Fruit fly (Drosophila melanogaster): ENCODE measurements around the gene CG32237.

Gene CG32237

dm6 chr3L:4836353-4836752 lies 15.9 kb downstream of the CG32237 start (continued):
- no peak for TF ChIP-seq Sox102F (GFP tag; optimal IDR thresholded peaks at IDR 0.05)
- TF ChIP-seq CG15336 (GFP tag; IDR thresholded peaks at IDR 0.05) = peak; percentile 58
- TF ChIP-seq CG16779 (tag; optimal IDR thresholded peaks at IDR 0.05) = peak; percentile 67
- TF ChIP-seq Lpt (GFP tag; optimal IDR thresholded peaks at IDR 0.05) = peak; percentile 35
- TF ChIP-seq Blimp-1 (GFP tag; optimal IDR thresholded peaks at IDR 0.05) = no peak
- TF ChIP-seq CG1621 (tag; optimal IDR thresholded peaks at IDR 0.05) = peak; percentile 86
- TF ChIP-seq CG11762 (GFP tag; optimal IDR thresholded peaks at IDR 0.05; ENCODE audit: insufficient read depth) = peak; percentile 67
- peak; percentile 7 for TF ChIP-seq dac (GFP tag; optimal IDR thresholded peaks at IDR 0.05)
- TF ChIP-seq Sox14 (GFP tag; optimal IDR thresholded peaks at IDR 0.05) = peak; percentile 83
- peak; percentile 81 for TF ChIP-seq Eip78C (GFP tag)
- peak; percentile 78 for TF ChIP-seq CG3919 (GFP tag; optimal IDR thresholded peaks at IDR 0.05)
- peak; percentile 75 for TF ChIP-seq CG32006 (GFP tag; optimal IDR thresholded peaks at IDR 0.05)
- TF ChIP-seq CG8632 (GFP tag; optimal IDR thresholded peaks at IDR 0.05) = peak; percentile 72
- peak; percentile 55 for TF ChIP-seq CG11902 (GFP tag; optimal IDR thresholded peaks at IDR 0.05)
- peak; percentile 51 for TF ChIP-seq Hr39 (GFP tag; optimal IDR thresholded peaks at IDR 0.05)
- TF ChIP-seq CG4318 (GFP tag; optimal IDR thresholded peaks at IDR 0.05) = peak; percentile 63
- TF ChIP-seq Smox (GFP tag; optimal IDR thresholded peaks at IDR 0.05) = peak; percentile 42
- TF ChIP-seq Hr4 (GFP tag; optimal IDR thresholded peaks at IDR 0.05) = peak; percentile 65
- peak; percentile 51 for TF ChIP-seq Met (GFP tag; optimal IDR thresholded peaks at IDR 0.05)
- TF ChIP-seq CG8119 (GFP tag; IDR thresholded peaks at IDR 0.05) = peak; percentile 65
- TF ChIP-seq CG34406 (GFP tag; optimal IDR thresholded peaks at IDR 0.05) = peak; percentile 61
- TF ChIP-seq esn (GFP tag; optimal IDR thresholded peaks at IDR 0.05) = peak; percentile 60
- TF ChIP-seq lz (GFP tag; optimal IDR thresholded peaks at IDR 0.05) = peak; percentile 45
- TF ChIP-seq Hr38 (GFP tag; optimal IDR thresholded peaks at IDR 0.05) = no peak

- no peak for TF ChIP-seq CG10631 (GFP tag; optimal IDR thresholded peaks at IDR 0.05)
- TF ChIP-seq achi (GFP tag; optimal IDR thresholded peaks at IDR 0.05) = peak; percentile 42
- TF ChIP-seq esn (GFP tag; optimal IDR thresholded peaks at IDR 0.05) = no peak
- TF ChIP-seq Hr4 (GFP tag; optimal IDR thresholded peaks at IDR 0.05) = peak; percentile 31
- peak; percentile 36 for TF ChIP-seq CG3919 (GFP tag; optimal IDR thresholded peaks at IDR 0.05)
- TF ChIP-seq CG8319 (GFP tag; optimal IDR thresholded peaks at IDR 0.05) = no peak
- peak; percentile 83 for TF ChIP-seq Eip78C (GFP tag)
- TF ChIP-seq fd85E (GFP tag; optimal IDR thresholded peaks at IDR 0.05) = no peak
- TF ChIP-seq acj6 (GFP tag; optimal IDR thresholded peaks at IDR 0.05) = peak; percentile 7
- no peak for TF ChIP-seq CG11762 (GFP tag; optimal IDR thresholded peaks at IDR 0.05; ENCODE audit: insufficient read depth)
- 0 out of 3 replicates have a peak, but pooled peaks have one; percentile 45 for TF ChIP-seq CG6163 (GFP tag; IDR thresholded peaks at IDR 0.05)
- peak; percentile 5 for TF ChIP-seq CG4318 (GFP tag; optimal IDR thresholded peaks at IDR 0.05)
- TF ChIP-seq CG8119 (GFP tag; IDR thresholded peaks at IDR 0.05) = peak; percentile 43; the same call in 1 of the 3 replicates
- peak; percentile 9 for TF ChIP-seq dsx (GFP tag; optimal IDR thresholded peaks at IDR 0.05; ENCODE audit: poor library complexity, severe bottlenecking)
- no peak for TF ChIP-seq Eip75B (GFP tag; optimal IDR thresholded peaks at IDR 0.05)
- TF ChIP-seq CG15336 (GFP tag; IDR thresholded peaks at IDR 0.05) = peak; percentile 42; the same call in 1 of the 2 replicates
- TF ChIP-seq CG3032 (tag; optimal IDR thresholded peaks at IDR 0.05) = no peak
- TF ChIP-seq CG32006 (GFP tag; optimal IDR thresholded peaks at IDR 0.05) = peak; percentile 60
- TF ChIP-seq svp (GFP tag) = peak; percentile 68
- TF ChIP-seq CG11294 (GFP tag; IDR thresholded peaks at IDR 0.05) = no peak
- TF ChIP-seq topi (GFP tag; optimal IDR thresholded peaks at IDR 0.05) = no peak
- no peak for TF ChIP-seq Sox102F (GFP tag; optimal IDR thresholded peaks at IDR 0.05)
- TF ChIP-seq fd59A (GFP tag; optimal IDR thresholded peaks at IDR 0.05) = no peak
Measured at dm6 chr3L:4835005-4835404, 17.3 kb downstream of the CG32237 start.

- TF ChIP-seq Eip93F (GFP tag; optimal IDR thresholded peaks at IDR 0.05) = no peak
- TF ChIP-seq eg (GFP tag; IDR thresholded peaks at IDR 0.05) = no peak
- TF ChIP-seq Smox (GFP tag; optimal IDR thresholded peaks at IDR 0.05) = no peak
- no peak for TF ChIP-seq spab (GFP tag; optimal IDR thresholded peaks at IDR 0.05)
- no peak for TF ChIP-seq CG10631 (GFP tag; optimal IDR thresholded peaks at IDR 0.05)
- no peak for TF ChIP-seq pdm3 (GFP tag; optimal IDR thresholded peaks at IDR 0.05)
- TF ChIP-seq CG11294 (GFP tag; IDR thresholded peaks at IDR 0.05) = no peak
- no peak for TF ChIP-seq CG6792 (GFP tag; optimal IDR thresholded peaks at IDR 0.05)
- TF ChIP-seq CG8319 (GFP tag; optimal IDR thresholded peaks at IDR 0.05) = no peak
- no peak for TF ChIP-seq Hr39 (GFP tag; optimal IDR thresholded peaks at IDR 0.05)
- TF ChIP-seq CG9139 (GFP tag; optimal IDR thresholded peaks at IDR 0.05) = no peak
- no peak for TF ChIP-seq svp (GFP tag)
- TF ChIP-seq Sox14 (GFP tag; optimal IDR thresholded peaks at IDR 0.05) = no peak
- no peak for TF ChIP-seq esn (GFP tag; optimal IDR thresholded peaks at IDR 0.05)
- no peak for TF ChIP-seq CG6808 (GFP tag; optimal IDR thresholded peaks at IDR 0.05)
- no peak for TF ChIP-seq CG6163 (GFP tag; IDR thresholded peaks at IDR 0.05)
- TF ChIP-seq CG3919 (GFP tag; optimal IDR thresholded peaks at IDR 0.05) = no peak
- TF ChIP-seq CG31627 (GFP tag; optimal IDR thresholded peaks at IDR 0.05) = no peak
- TF ChIP-seq CG7368 (GFP tag; optimal IDR thresholded peaks at IDR 0.05) = no peak
Measured at dm6 chr3L:4833491-4833890, 18.8 kb downstream of the CG32237 start, which contains the start of gene CG13708. Gene CG13708, minus strand, starts transcription at chr3L:4833591.
